Fruit fly (Drosophila melanogaster): Measurements from ENCODE around the gene Nlp.

Nlp gene

dm6 chr3R:29997607-29998236, 6.9 kb upstream of the Nlp start, which contains the start of the genes CG15525 and CG11504 (continued):
- TF ChIP-seq pum (GFP tag; optimal IDR thresholded peaks at IDR 0.05) (peak; percentile 47), fd102C (GFP tag; optimal IDR thresholded peaks at IDR 0.05) (no peak), Ada2b (GFP tag; IDR thresholded peaks at IDR 0.05) (peak; percentile 36; the same call in 1 of the 2 replicates), CG34422 (GFP tag; IDR thresholded peaks at IDR 0.05) (peak; percentile 79; the same call in 2 of the 3 replicates), ttk (GFP tag; IDR thresholded peaks at IDR 0.05) (peak; percentile 53; the same call in 1 of the 2 replicates), CG10979 (tag; optimal IDR thresholded peaks at IDR 0.05) (peak; percentile 22), CG1603 (tag; optimal IDR thresholded peaks at IDR 0.05) (peak; percentile 64), HHEX (GFP tag; optimal IDR thresholded peaks at IDR 0.05) (no peak), CG4328 (GFP tag; optimal IDR thresholded peaks at IDR 0.05) (no peak), jigr1 (GFP tag; IDR thresholded peaks at IDR 0.05) (no peak), Sin3A (optimal IDR thresholded peaks at IDR 0.05) (peak; percentile 48), grn (GFP tag; optimal IDR thresholded peaks at IDR 0.05) (no peak), CG14667 (GFP tag; IDR thresholded peaks at IDR 0.05) (peak; percentile 31; the same call in 1 of the 2 replicates), esg (GFP tag; conservative IDR thresholded peaks at IDR 0.05) (peak; percentile 72), CG15073 (GFP tag; optimal IDR thresholded peaks at IDR 0.05) (no peak), CG9437 (GFP tag; optimal IDR thresholded peaks at IDR 0.05) (peak; percentile 19), CG11085 (GFP tag; IDR thresholded peaks at IDR 0.05) (0 out of 2 replicates have a peak, but pooled peaks have one; percentile 9), knrl (GFP tag; IDR thresholded peaks at IDR 0.05; ENCODE audit: partially characterized antibody) (peak; percentile 92), pfk (GFP tag; optimal IDR thresholded peaks at IDR 0.05) (no peak), Stat92E (GFP tag; optimal IDR thresholded peaks at IDR 0.05) (no peak), CG18262 (tag; optimal IDR thresholded peaks at IDR 0.05) (no peak), Spps (tag; optimal IDR thresholded peaks at IDR 0.05) (peak; percentile 46), ro (GFP tag; IDR thresholded peaks at IDR 0.05) (no peak), Vsx1 (GFP tag; optimal IDR thresholded peaks at IDR 0.05) (no peak), ATbp (GFP tag; optimal IDR thresholded peaks at IDR 0.05) (no peak), CG4424 (GFP tag; optimal IDR thresholded peaks at IDR 0.05) (peak; percentile 53), CG9797 (GFP tag; optimal IDR thresholded peaks at IDR 0.05) (peak; percentile 69), CG33213 (GFP tag; optimal IDR thresholded peaks at IDR 0.05) (no peak), PHDP (tag; optimal IDR thresholded peaks at IDR 0.05) (no peak), Six4 (GFP tag; optimal IDR thresholded peaks at IDR 0.05) (no peak), gfzf (GFP tag; optimal IDR thresholded peaks at IDR 0.05) (peak; percentile 42), CG17568 (GFP tag; optimal IDR thresholded peaks at IDR 0.05) (no peak), toy (GFP tag; IDR thresholded peaks at IDR 0.05) (no peak), CG7786 (GFP tag; optimal IDR thresholded peaks at IDR 0.05) (peak; percentile 37), CG3995 (GFP tag; optimal IDR thresholded peaks at IDR 0.05) (peak; percentile 10), HLHmδ (GFP tag; optimal IDR thresholded peaks at IDR 0.05) (no peak), Dfd (GFP tag; optimal IDR thresholded peaks at IDR 0.05) (no peak), unpg (GFP tag; optimal IDR thresholded peaks at IDR 0.05) (no peak), CkIIα-i1 (GFP tag; IDR thresholded peaks at IDR 0.05) (no peak), CG13894 (tag; optimal IDR thresholded peaks at IDR 0.05) (no peak), MTF-1 (GFP tag; optimal IDR thresholded peaks at IDR 0.05; ENCODE audit: borderline replicate concordance) (no peak), gem (tag; optimal IDR thresholded peaks at IDR 0.05) (no peak), Hand (GFP tag; optimal IDR thresholded peaks at IDR 0.05) (no peak), z (GFP tag; IDR thresholded peaks at IDR 0.05) (no peak), E2f2 (GFP tag; IDR thresholded peaks at IDR 0.05) (peak; percentile 50), CG12219 (GFP tag; optimal IDR thresholded peaks at IDR 0.05) (no peak), MESR4 (GFP tag; optimal IDR thresholded peaks at IDR 0.05) (peak; percentile 66), Fer3 (tag; optimal IDR thresholded peaks at IDR 0.05) (no peak), Hey (tag; optimal IDR thresholded peaks at IDR 0.05) (no peak)

All from whole organism, embryonic.